Worm (Caenorhabditis elegans): ENCODE data around the gene ttr-7.

Gene ttr-7

ce11 chrIII:599279-599678 lies 6.5 kb upstream of the ttr-7 start (continued):
- no peak for TF ChIP-seq F26F4.8 (GFP tag; conservative IDR thresholded peaks at IDR 0.05)
- TF ChIP-seq ceh-28 (tag; optimal IDR thresholded peaks at IDR 0.05): no peak
- no peak for TF ChIP-seq vab-7 (GFP tag; IDR thresholded peaks at IDR 0.05)
- TF ChIP-seq nhr-10 (tag; optimal IDR thresholded peaks at IDR 0.05): peak; percentile 1
- TF ChIP-seq attf-4 (tag; optimal IDR thresholded peaks at IDR 0.05): no peak
- peak; percentile 18 for TF ChIP-seq hlh-11 (tag; optimal IDR thresholded peaks at IDR 0.05)
- TF ChIP-seq Y48G9A.11 (GFP tag; IDR thresholded peaks at IDR 0.05): no peak
- TF ChIP-seq ama-1 (optimal IDR thresholded peaks at IDR 0.05): no peak
- no peak for TF ChIP-seq ceh-62 (tag; optimal IDR thresholded peaks at IDR 0.05)
- TF ChIP-seq lin-15B (tag; optimal IDR thresholded peaks at IDR 0.05): no peak
- no peak for TF ChIP-seq nhr-25 (tag; optimal IDR thresholded peaks at IDR 0.05; ENCODE audit: borderline replicate concordance, insufficient read depth)
- TF ChIP-seq T20F7.1 (GFP tag; optimal IDR thresholded peaks at IDR 0.05): no peak
- TF ChIP-seq aha-1 (tag): peak; percentile 23
- no peak for TF ChIP-seq egl-27 (tag; optimal IDR thresholded peaks at IDR 0.05)
- no peak for TF ChIP-seq lir-3 (tag; optimal IDR thresholded peaks at IDR 0.05)
- no peak for TF ChIP-seq lin-39 (tag; optimal IDR thresholded peaks at IDR 0.05)
- no peak for TF ChIP-seq snpc-1.2 (GFP tag; IDR thresholded peaks at IDR 0.05)
- no peak for TF ChIP-seq D1046.2 (GFP tag; IDR thresholded peaks at IDR 0.05)
- 0 out of 2 replicates have a peak, but pooled peaks have one; percentile 52 for TF ChIP-seq zfp-3 (GFP tag; conservative IDR thresholded peaks at IDR 0.05)
- no peak for TF ChIP-seq dmd-9 (GFP tag; IDR thresholded peaks at IDR 0.05)
- no peak for TF ChIP-seq php-3 (GFP tag; IDR thresholded peaks at IDR 0.05)
- no peak for TF ChIP-seq snpc-4 (tag; optimal IDR thresholded peaks at IDR 0.05)
- TF ChIP-seq lsy-2 (tag; optimal IDR thresholded peaks at IDR 0.05): no peak
- TF ChIP-seq lin-13 (GFP tag; optimal IDR thresholded peaks at IDR 0.05): no peak
- no peak for TF ChIP-seq daf-12 (tag; optimal IDR thresholded peaks at IDR 0.05)
- no peak for TF ChIP-seq aly-2 (tag; optimal IDR thresholded peaks at IDR 0.05)
- peak; percentile 27 for TF ChIP-seq nhr-77 (tag; optimal IDR thresholded peaks at IDR 0.05)
- no peak for TF ChIP-seq nhr-111 (GFP tag; optimal IDR thresholded peaks at IDR 0.05)
- TF ChIP-seq spr-3 (GFP tag; optimal IDR thresholded peaks at IDR 0.05): no peak

- TF ChIP-seq F44E2.7 (GFP tag; IDR thresholded peaks at IDR 0.05) (no peak), ces-1 (GFP tag; optimal IDR thresholded peaks at IDR 0.05) (no peak), ceh-32 (tag; optimal IDR thresholded peaks at IDR 0.05; ENCODE audit: poor library complexity) (no peak), hlh-11 (tag; optimal IDR thresholded peaks at IDR 0.05) (peak; percentile 91), mxl-3 (GFP tag; optimal IDR thresholded peaks at IDR 0.05) (peak; percentile 22), pha-4 (GFP tag; IDR thresholded peaks at IDR 0.05) (peak; percentile 59), pha-4 (tag; optimal IDR thresholded peaks at IDR 0.05) (peak; percentile 79), zip-11 (GFP tag; IDR thresholded peaks at IDR 0.05) (no peak), nhr-25 (tag; optimal IDR thresholded peaks at IDR 0.05; ENCODE audit: borderline replicate concordance, insufficient read depth) (no peak), spr-1 (tag; optimal IDR thresholded peaks at IDR 0.05) (no peak), unc-39 (tag; optimal IDR thresholded peaks at IDR 0.05) (no peak), duxl-1 (tag; optimal IDR thresholded peaks at IDR 0.05; ENCODE audit: poor library complexity) (no peak), T20F7.1 (GFP tag; optimal IDR thresholded peaks at IDR 0.05) (peak; percentile 61), sdz-12 (GFP tag; optimal IDR thresholded peaks at IDR 0.05) (no peak), nhr-10 (tag; optimal IDR thresholded peaks at IDR 0.05) (peak; percentile 12), lin-1 (GFP tag; IDR thresholded peaks at IDR 0.05) (peak; percentile 84), php-3 (GFP tag; IDR thresholded peaks at IDR 0.05) (peak; percentile 89), ama-1 (optimal IDR thresholded peaks at IDR 0.05) (peak; percentile 66), mes-2 (tag; optimal IDR thresholded peaks at IDR 0.05; ENCODE audit: poor library complexity, severe bottlenecking) (peak; percentile 54), nhr-76 (tag; optimal IDR thresholded peaks at IDR 0.05) (no peak), ztf-7 (tag; optimal IDR thresholded peaks at IDR 0.05) (no peak), zfp-2 (tag; optimal IDR thresholded peaks at IDR 0.05) (no peak), zfp-3 (GFP tag; conservative IDR thresholded peaks at IDR 0.05) (no peak), zip-2 (tag; optimal IDR thresholded peaks at IDR 0.05) (no peak), nhr-48 (tag; optimal IDR thresholded peaks at IDR 0.05) (peak; percentile 90), Y105C5A.15 (GFP tag; IDR thresholded peaks at IDR 0.05) (0 out of 2 replicates have a peak, but pooled peaks have one; percentile 6), skn-1 (tag; optimal IDR thresholded peaks at IDR 0.05) (no peak), ceh-82 (tag; optimal IDR thresholded peaks at IDR 0.05) (no peak), tra-1 (GFP tag; IDR thresholded peaks at IDR 0.05) (peak; percentile 75)
Observed at ce11 chrIII:600316-600932, 5.4 kb upstream of the ttr-7 start, which contains the start of gene lec-6. lec-6 (minus strand) TSS chrIII:600366.

Measured in whole organism, L4 larva.